Fruit fly (Drosophila melanogaster): ENCODE measurements around the gene mop.

mop gene

DNA sequence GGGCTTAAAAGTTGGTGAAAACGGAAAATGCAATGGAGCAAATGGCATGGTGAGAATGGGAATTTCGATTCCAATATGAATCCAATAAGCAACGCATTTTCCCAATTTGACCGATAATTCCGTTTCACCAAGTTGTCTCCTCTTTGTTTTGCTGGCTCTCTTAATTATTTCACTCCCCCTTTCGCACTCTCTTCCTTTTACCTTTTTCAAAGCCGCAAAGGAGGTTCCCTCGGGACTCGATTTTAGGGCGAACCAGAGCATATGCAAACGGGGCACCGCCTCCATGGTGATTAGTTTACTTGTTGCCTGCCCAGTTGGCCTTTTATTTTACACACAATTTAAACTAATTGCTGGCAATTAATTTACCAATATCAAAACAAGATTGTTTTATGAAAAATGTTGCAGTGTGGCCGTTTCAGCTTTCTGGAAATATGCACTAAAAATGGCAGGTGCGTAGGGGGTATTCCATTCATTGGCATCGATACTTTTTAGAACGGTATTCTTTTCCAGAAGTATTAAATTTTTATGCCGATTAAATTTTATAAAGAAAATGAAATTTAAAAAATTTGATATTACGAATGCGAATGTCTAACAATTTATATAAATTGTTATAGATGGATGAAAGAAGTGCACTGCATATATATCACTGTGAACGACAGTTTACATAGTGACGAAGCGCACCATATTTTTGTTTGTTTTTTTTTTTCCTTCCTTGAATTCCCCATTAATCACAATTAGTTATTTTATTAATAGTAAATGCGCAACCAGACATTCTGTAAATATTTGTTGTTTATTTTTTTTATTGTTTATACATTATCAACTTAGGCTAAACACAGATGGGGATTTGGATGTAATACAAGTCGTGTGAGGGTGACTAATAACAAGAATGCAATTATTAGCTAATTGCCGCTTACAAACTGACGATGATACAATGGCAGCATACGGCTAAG is at the start of gene mop:
Gene mop (minus strand): TSS at position 419 of the 950 bp plus-strand sequence.
- TF ChIP-seq h (optimal IDR thresholded peaks at IDR 0.05): no peak
- no peak for TF ChIP-seq Sin3A (optimal IDR thresholded peaks at IDR 0.05)
- TF ChIP-seq Myc (optimal IDR thresholded peaks at IDR 0.05): no peak
- TF ChIP-seq insv (optimal IDR thresholded peaks at IDR 0.05): no peak

DNA sequence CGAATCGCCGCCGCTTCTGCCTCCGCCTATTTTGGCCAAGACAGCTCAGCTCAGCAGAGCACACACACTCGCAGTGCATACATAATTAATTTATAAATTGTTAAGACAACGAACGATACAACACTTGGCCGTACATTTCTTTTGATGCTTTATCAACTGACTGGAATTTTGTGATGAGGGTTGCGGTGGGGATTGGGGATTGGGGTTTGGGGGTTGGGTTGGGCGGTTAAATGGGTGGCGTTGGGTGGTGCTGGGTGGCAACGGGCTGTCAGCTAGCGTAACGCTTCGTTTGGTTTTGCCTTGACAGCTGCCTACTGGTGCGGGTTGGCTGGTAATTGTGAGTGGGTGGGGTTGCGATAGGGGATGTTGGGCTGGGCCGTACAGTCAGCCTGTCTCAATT is 46.4 kb upstream of the mop start:
- TF ChIP-seq insv (optimal IDR thresholded peaks at IDR 0.05) (no peak), psq (optimal IDR thresholded peaks at IDR 0.05) (no peak), ttk (optimal IDR thresholded peaks at IDR 0.05) (no peak), h (optimal IDR thresholded peaks at IDR 0.05) (no peak), Sin3A (optimal IDR thresholded peaks at IDR 0.05) (no peak)

DNA sequence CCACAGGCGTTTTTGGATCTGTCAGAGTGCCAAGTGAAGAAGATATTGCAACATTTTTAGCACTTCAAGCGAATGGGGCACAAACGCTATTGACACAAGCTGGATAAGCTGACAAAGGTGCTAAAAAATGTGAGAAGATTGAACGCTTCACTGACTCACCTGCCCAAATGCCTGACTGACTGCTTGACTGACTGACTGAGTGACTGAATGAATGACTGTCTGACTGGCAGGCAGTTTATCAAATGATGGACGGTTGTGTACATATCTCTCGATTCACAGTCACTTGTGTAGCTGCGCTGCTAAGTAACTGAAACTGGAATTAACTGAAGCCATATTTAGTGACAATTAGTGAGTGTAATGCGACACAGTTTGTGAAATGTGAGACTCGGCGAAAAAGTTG is 45.2 kb upstream of the mop start:
- no peak for TF ChIP-seq psq (optimal IDR thresholded peaks at IDR 0.05)
- no peak for TF ChIP-seq h (optimal IDR thresholded peaks at IDR 0.05)
- TF ChIP-seq Sin3A (optimal IDR thresholded peaks at IDR 0.05): no peak
- TF ChIP-seq insv (optimal IDR thresholded peaks at IDR 0.05): no peak
- no peak for TF ChIP-seq Myc (optimal IDR thresholded peaks at IDR 0.05)
- no peak for TF ChIP-seq ttk (optimal IDR thresholded peaks at IDR 0.05)

DNA sequence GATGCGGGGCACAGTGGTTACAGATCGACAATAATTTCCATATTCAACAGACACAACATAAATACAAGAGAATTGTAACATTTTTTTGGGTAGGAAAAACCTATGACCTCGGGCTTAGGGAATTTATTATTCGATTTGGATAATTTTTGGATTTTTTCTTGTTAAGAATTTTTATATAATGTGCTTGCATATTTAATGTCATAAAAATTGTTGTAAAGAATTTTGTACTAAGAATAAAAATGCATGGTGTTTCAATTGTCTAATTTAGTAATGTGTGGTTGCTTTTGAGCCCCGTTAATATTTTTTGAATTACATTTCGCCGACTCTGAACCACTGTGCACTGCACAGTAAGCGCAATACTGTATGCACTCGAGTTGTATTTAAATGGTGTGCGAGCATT is 40.7 kb upstream of the mop start:
- TF ChIP-seq ttk (optimal IDR thresholded peaks at IDR 0.05): no peak
- no peak for TF ChIP-seq h (optimal IDR thresholded peaks at IDR 0.05)
- no peak for TF ChIP-seq Sin3A (optimal IDR thresholded peaks at IDR 0.05)
- no peak for TF ChIP-seq Myc (optimal IDR thresholded peaks at IDR 0.05)
- TF ChIP-seq psq (optimal IDR thresholded peaks at IDR 0.05): no peak
- no peak for TF ChIP-seq insv (optimal IDR thresholded peaks at IDR 0.05)

DNA sequence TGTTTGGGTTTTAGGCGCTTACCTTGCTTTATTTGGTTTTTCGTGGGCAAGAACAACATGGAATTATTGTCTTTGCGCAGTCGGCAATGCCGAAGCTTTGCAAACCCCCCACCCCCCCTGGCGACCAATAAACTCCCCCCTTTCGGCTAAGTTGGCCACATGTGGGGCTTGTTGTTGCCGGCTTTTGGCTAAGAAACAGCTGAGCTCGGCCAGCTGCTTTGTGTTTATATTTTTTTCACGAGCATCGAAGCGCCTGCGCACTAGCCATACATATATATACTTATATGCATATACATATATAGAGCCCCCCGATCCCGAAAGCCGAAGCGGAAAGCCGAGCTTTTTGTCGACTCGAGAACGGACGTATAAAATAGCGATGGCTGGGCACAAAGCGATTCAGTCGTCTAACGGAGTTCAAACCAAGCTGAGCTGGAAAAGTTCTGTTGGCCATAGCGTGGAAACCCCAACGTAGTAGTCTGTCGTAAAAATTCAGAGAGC is 28.8 kb upstream of the mop start, which contains the start of gene CG17839:
Gene CG17839 (plus strand): TSS at position 413 of the 498 bp plus-strand sequence.
- TF ChIP-seq Sin3A (optimal IDR thresholded peaks at IDR 0.05): no peak
- no peak for TF ChIP-seq h (optimal IDR thresholded peaks at IDR 0.05)
- no peak for TF ChIP-seq insv (optimal IDR thresholded peaks at IDR 0.05)
- no peak for TF ChIP-seq Myc (optimal IDR thresholded peaks at IDR 0.05)
- TF ChIP-seq ttk (optimal IDR thresholded peaks at IDR 0.05): no peak

DNA sequence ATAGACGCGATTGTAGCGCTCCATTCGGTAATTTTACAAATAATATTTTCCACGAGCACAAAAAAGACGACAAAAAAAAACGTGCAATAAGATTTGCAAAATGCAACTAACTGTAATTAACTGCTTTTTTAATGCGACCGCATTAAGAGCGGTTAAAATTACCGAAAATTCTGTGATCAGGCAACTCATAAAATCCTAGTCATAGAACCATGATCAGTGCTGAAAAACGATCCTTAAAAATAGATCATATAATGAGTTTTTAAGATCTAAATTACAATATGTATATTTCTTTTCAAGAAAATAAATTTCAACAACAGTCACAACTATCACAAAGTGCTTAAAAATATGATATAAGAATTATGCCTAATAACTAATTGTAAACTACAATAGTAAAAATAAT is 27.3 kb upstream of the mop start, which contains the start of gene gnu:
Gene gnu (minus strand): TSS at position 125 of the 400 bp plus-strand sequence.
- TF ChIP-seq insv (optimal IDR thresholded peaks at IDR 0.05): no peak
- no peak for TF ChIP-seq h (optimal IDR thresholded peaks at IDR 0.05)
- TF ChIP-seq ttk (optimal IDR thresholded peaks at IDR 0.05): no peak
- no peak for TF ChIP-seq psq (optimal IDR thresholded peaks at IDR 0.05)
- no peak for TF ChIP-seq Sin3A (optimal IDR thresholded peaks at IDR 0.05)
- TF ChIP-seq Myc (optimal IDR thresholded peaks at IDR 0.05): no peak

DNA sequence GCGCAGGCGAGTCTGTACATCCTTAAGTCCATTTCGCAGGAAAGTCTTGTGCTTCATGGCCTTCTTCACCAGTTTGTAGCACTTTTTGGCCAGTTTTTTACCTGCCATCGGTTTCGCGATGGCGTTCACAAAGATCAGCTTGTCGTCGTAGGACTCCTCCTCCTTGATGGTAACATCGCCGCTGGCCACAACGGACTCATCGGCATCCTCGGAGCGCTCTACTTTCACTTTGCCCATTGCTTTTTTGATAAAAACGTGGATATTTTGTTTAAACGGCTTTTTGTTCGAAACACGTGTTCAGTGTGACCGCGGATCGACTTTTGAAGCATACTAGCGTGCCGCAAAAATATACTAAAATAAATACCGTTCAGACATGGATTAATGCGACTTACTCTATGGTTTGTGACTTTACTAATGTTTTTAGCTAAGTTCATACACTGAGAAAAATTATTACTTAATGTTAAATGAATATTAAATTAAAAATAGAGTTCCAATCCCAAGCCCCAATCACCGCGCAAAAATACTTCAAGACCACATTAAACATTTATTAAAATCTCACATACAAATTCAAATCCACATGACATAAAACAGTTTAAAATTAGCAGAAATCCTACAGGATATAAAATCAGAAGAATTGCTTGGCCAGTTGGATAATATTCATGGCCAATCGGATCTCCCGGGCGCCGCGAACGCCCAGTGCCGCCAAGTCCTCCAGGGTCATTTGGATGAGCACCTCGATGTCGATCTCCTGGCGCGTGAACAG is 26.1 kb upstream of the mop start, which contains the start of gene NHP2:
Gene NHP2 (minus strand): TSS at position 315 of the 763 bp plus-strand sequence.
- TF ChIP-seq insv (optimal IDR thresholded peaks at IDR 0.05) (no peak), h (optimal IDR thresholded peaks at IDR 0.05) (no peak), Myc (optimal IDR thresholded peaks at IDR 0.05) (no peak), Sin3A (optimal IDR thresholded peaks at IDR 0.05) (no peak), psq (optimal IDR thresholded peaks at IDR 0.05) (no peak), ttk (optimal IDR thresholded peaks at IDR 0.05) (no peak)

DNA sequence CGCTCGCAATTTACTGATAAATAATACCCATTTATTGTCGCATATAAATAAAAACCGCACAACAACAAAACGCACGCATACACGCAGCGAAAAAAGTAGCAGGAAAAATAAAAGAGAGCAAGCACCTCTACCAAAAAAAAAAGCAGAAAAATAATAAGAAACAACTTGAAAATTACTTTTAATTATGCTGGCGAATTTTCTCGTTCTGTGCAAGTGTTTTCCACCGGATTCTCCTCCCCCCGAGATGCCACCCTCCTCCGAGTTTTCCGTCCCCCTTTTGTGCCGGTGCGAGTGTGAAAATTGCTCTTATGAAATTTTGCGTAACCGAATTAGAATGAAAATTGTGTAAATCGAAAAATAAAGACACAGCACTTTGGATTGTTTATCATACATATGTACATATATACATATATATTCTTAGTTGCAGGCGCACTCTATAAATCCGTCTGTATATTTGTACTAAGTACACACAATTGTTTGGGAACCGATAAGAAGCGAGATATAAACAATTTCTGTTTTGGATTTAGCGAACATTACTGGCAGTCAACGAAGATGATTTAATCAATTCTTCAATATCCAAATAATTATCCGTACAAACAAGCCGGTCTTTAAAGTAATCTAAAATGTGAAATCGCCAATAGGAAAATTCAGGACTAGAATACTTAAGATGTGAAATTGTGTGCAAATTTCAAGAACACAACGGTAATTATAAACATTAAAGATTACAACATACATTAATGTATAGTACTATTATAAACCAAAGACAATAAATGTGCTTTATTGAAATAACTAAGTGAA is 15.1 kb upstream of the mop start:
- TF ChIP-seq psq (optimal IDR thresholded peaks at IDR 0.05) (no peak), Myc (optimal IDR thresholded peaks at IDR 0.05) (no peak), insv (optimal IDR thresholded peaks at IDR 0.05) (no peak), Sin3A (optimal IDR thresholded peaks at IDR 0.05) (no peak), h (optimal IDR thresholded peaks at IDR 0.05) (no peak), ttk (optimal IDR thresholded peaks at IDR 0.05) (no peak)

DNA sequence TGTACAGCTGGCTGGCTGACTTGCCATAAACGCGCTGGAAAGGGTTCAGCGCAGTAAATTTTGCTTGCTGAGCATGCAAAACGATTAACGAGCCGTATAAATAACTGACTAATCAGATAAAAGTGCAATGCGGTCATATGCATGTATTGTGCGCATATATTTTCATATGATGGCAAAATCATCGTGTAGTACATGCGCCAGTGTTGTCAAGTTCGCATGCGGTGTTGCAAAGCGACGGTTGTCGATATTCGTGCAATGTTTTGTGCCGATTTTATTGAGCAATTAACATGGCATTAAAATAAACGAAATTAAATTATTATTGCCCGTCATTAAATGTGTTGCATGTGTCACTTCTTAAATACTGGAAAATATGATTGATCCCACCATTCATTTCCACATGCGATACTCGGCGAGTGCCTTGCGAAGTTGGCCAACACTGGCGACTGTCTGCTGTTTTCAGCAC is 14.2 kb upstream of the mop start:
- no peak for TF ChIP-seq h (optimal IDR thresholded peaks at IDR 0.05)
- no peak for TF ChIP-seq ttk (optimal IDR thresholded peaks at IDR 0.05)
- TF ChIP-seq Myc (optimal IDR thresholded peaks at IDR 0.05): no peak
- TF ChIP-seq Sin3A (optimal IDR thresholded peaks at IDR 0.05): no peak
- no peak for TF ChIP-seq psq (optimal IDR thresholded peaks at IDR 0.05)
- TF ChIP-seq insv (optimal IDR thresholded peaks at IDR 0.05): no peak

DNA sequence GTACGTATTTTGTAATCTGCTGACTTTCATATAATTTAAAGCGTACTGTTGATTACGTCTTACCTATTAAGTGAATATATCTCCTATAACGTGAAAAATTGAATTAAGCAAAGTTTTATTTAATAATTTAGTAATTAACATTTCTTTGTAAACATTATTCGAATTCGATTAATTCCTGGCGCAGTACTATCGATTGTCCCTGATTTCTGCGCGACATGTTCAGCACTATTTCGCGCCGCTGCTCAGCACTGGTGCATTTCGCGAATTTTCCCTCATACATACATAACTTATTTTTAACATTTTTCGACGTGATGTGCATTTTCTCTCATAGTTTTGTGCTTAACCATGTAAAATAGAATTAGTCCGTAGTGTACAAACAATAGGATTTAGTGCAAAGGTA is 13.7 kb upstream of the mop start, which contains the start of gene Helz:
Gene Helz (plus strand): TSS at position 260 of the 400 bp plus-strand sequence.
- TF ChIP-seq psq (optimal IDR thresholded peaks at IDR 0.05) (no peak), h (optimal IDR thresholded peaks at IDR 0.05) (no peak)

DNA sequence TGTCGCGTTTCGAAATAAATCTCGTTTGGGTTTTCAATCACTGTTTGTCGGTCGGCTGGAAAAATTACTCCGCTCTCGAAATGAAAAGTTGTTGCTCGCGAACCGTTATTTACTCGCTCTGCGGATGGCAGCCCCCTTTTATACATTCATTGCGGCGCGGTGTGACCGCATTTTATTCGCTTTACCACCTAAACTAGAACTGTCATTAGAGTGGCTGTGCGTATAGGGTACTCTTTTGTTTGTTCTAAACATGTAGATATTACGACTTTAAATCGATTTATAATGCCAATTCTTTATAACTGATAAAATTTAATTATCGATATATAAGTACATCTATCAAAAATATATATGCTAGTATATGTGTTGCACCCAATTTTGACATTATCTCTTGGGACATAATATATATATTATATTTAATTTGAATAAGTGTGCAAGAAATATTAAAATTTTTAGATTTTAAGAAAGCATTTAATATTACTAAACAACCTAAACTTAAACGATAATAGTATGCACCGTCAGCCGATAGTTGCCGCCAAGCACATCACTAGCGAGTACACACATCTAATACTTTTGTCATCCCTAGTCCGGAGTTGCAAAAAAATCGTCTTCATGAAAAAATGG is 10.4 kb upstream of the mop start, which contains the start of the genes bmm and Tdrd3:
Gene bmm (minus strand): TSS at position 183 of the 621 bp plus-strand sequence.
Gene Tdrd3 (plus strand): TSS at position 562 of the 621 bp plus-strand sequence.
- TF ChIP-seq h (optimal IDR thresholded peaks at IDR 0.05) (no peak), Myc (optimal IDR thresholded peaks at IDR 0.05) (no peak), insv (optimal IDR thresholded peaks at IDR 0.05) (no peak), psq (optimal IDR thresholded peaks at IDR 0.05) (no peak), ttk (optimal IDR thresholded peaks at IDR 0.05) (no peak), Sin3A (optimal IDR thresholded peaks at IDR 0.05) (no peak)

Data from Kc167 (cell line).